Worm (Caenorhabditis elegans) whole organism, L1 larva: ENCODE results near the gene gsnl-1.

Experiments used
- C16A3.4 ChIP-seq: fragments of 150-350 bp; optimal IDR thresholded peaks from 2 replicates; lab custom pipeline; 2014; ENCODE audit warnings: missing biosample characterization, missing genetic modification characterization
- C34B4.2 ChIP-seq: sonication (generic microtip); optimal IDR thresholded peaks from 2 replicates; lab custom pipeline; 2017; ENCODE audit warnings: mild to moderate bottlenecking, missing genetic modification characterization, missing compliant biosample characterization
- Y116A8C.19 ChIP-seq: sonication (generic microtip); optimal IDR thresholded peaks from 2 replicates; lab custom pipeline; 2016; ENCODE audit warnings: missing compliant biosample characterization, missing genetic modification characterization, borderline replicate concordance
- aha-1 ChIP-seq: fragments of 150-350 bp; optimal IDR thresholded peaks from 2 replicates; lab custom pipeline; 2014; ENCODE audit warnings: missing biosample characterization, missing genetic modification characterization
- alr-1 ChIP-seq: fragments of 200-800 bp; sonication (Bioruptor generic); optimal IDR thresholded peaks from 2 replicates; lab custom pipeline; 2018; ENCODE audit warnings: borderline replicate concordance, mild to moderate bottlenecking, missing genetic modification characterization, missing compliant biosample characterization
- aly-2 ChIP-seq: fragments of 150-350 bp; optimal IDR thresholded peaks from 2 replicates; lab custom pipeline; 2014; ENCODE audit warnings: missing biosample characterization, missing genetic modification characterization
- ama-1 ChIP-seq: fragments of 150-350 bp; optimal IDR thresholded peaks from 2 replicates; lab custom pipeline; 2014
- blmp-1 ChIP-seq: fragments of 150-350 bp; optimal IDR thresholded peaks from 2 replicates; lab custom pipeline; 2014; ENCODE audit warnings: missing biosample characterization, missing genetic modification characterization
- ceh-88 ChIP-seq: fragments of 200-800 bp; sonication (Bioruptor generic); IDR thresholded peaks from 2 replicates; pipeline ENCODE4 v1.3.6; 2022; ENCODE audit warnings: missing genetic modification characterization, missing compliant biosample characterization
- dpl-1 ChIP-seq, 3 experiments: fragments of 150-350 bp in 2 of 3; sonication (generic microtip) in 1 of 3; optimal IDR thresholded peaks; 2 replicates each; lab custom pipeline; 2014 to 2017; ENCODE audit warnings: missing biosample characterization in 3 of 3, missing genetic modification characterization in 3 of 3, missing genetic modification reagents in 3 of 3
- efl-1 ChIP-seq, 4 experiments: fragments of 150-350 bp; optimal IDR thresholded peaks in 3 of 4; peaks in 1 of 4; 1 replicate in 1 of 4; 2 replicates in 3 of 4; lab custom pipeline; 2014; ENCODE audit warnings: missing biosample characterization in 2 of 4, missing genetic modification characterization in 2 of 4, missing genetic modification reagents in 2 of 4
- efl-3 ChIP-seq: fragments of 200-800 bp; sonication (Bioruptor generic); optimal IDR thresholded peaks from 2 replicates; lab custom pipeline; 2018; ENCODE audit warnings: mild to moderate bottlenecking, missing genetic modification characterization, missing compliant biosample characterization
- egl-27 ChIP-seq, 2 experiments: fragments of 150-350 bp in 1 of 2; sonication (generic microtip); optimal IDR thresholded peaks; 3 replicates each; lab custom pipeline; 2017 to 2018; ENCODE audit warnings: missing biosample characterization in 2 of 2, missing genetic modification characterization in 2 of 2, missing genetic modification reagents in 2 of 2
- elt-2 ChIP-seq: sonication (generic microtip); optimal IDR thresholded peaks from 2 replicates; lab custom pipeline; 2016; ENCODE audit warnings: missing genetic modification characterization, mild to moderate bottlenecking, inconsistent platforms, missing compliant biosample characterization, missing genetic modification reagents
- elt-3 ChIP-seq, 6 experiments: fragments of 150-350 bp in 1 of 6; sonication (generic microtip); optimal IDR thresholded peaks; 2 replicates each; lab custom pipeline; 2017 to 2018; ENCODE audit warnings: missing biosample characterization in 6 of 6, missing genetic modification characterization in 6 of 6, inconsistent platforms in 1 of 6
- ets-5 ChIP-seq: fragments of 200-800 bp; sonication (Bioruptor generic); IDR thresholded peaks from 2 replicates; pipeline ENCODE4 v1.3.6; 2022; ENCODE audit warnings: missing genetic modification characterization, missing compliant biosample characterization
- fkh-8 ChIP-seq: sonication (generic microtip); optimal IDR thresholded peaks from 2 replicates; lab custom pipeline; 2016; ENCODE audit warnings: mild to moderate bottlenecking, missing genetic modification characterization, missing compliant biosample characterization
- grh-1 ChIP-seq: fragments of 200-800 bp; sonication (Bioruptor generic); IDR thresholded peaks from 2 replicates; pipeline ENCODE4 v1.3.6; 2022; ENCODE audit warnings: missing genetic modification reagents, missing genetic modification characterization, missing compliant biosample characterization
- hpl-2 ChIP-seq: fragments of 150-350 bp; optimal IDR thresholded peaks from 2 replicates; lab custom pipeline; 2014; ENCODE audit warnings: missing biosample characterization, missing genetic modification reagents, missing genetic modification characterization
- irx-1 ChIP-seq: sonication (generic microtip); optimal IDR thresholded peaks from 2 replicates; lab custom pipeline; 2016; ENCODE audit warnings: missing genetic modification characterization, missing compliant biosample characterization
- isw-1 ChIP-seq: fragments of 200-800 bp; sonication (Bioruptor generic); IDR thresholded peaks from 2 replicates; pipeline ENCODE4 v1.3.6; 2022; ENCODE audit warnings: missing genetic modification characterization, missing compliant biosample characterization
- lin-13 ChIP-seq: fragments of 150-350 bp; optimal IDR thresholded peaks from 2 replicates; lab custom pipeline; 2014; ENCODE audit warnings: missing biosample characterization, missing genetic modification reagents, missing genetic modification characterization
- lin-14 ChIP-seq: fragments of 200-800 bp; sonication (Bioruptor generic); optimal IDR thresholded peaks from 2 replicates; lab custom pipeline; 2018; ENCODE audit warnings: mild to moderate bottlenecking, missing genetic modification characterization, moderate library complexity, missing compliant biosample characterization
- lin-15B ChIP-seq: fragments of 150-350 bp; sonication (generic microtip); optimal IDR thresholded peaks from 3 replicates; lab custom pipeline; 2014; ENCODE audit warnings: missing biosample characterization, missing genetic modification characterization
- lin-35 ChIP-seq, 2 experiments: fragments of 150-350 bp; optimal IDR thresholded peaks; 2 replicates each; lab custom pipeline; 2014; ENCODE audit warnings: missing biosample characterization in 2 of 2, missing genetic modification characterization in 2 of 2, missing genetic modification reagents in 2 of 2
- lir-3 ChIP-seq: sonication (generic microtip); optimal IDR thresholded peaks from 2 replicates; lab custom pipeline; 2016; ENCODE audit warnings: mild to moderate bottlenecking, missing genetic modification characterization, moderate library complexity, missing compliant biosample characterization; ENCODE audit not compliant: poor library complexity
- lsy-2 ChIP-seq, 2 experiments: fragments of 150-350 bp; optimal IDR thresholded peaks; 2 replicates each; lab custom pipeline; 2014; ENCODE audit warnings: missing biosample characterization in 2 of 2, missing genetic modification characterization in 2 of 2
- mab-9 ChIP-seq: fragments of 200-800 bp; sonication (Bioruptor generic); IDR thresholded peaks from 2 replicates; pipeline ENCODE4 v1.3.6; 2022; ENCODE audit warnings: missing genetic modification reagents, missing genetic modification characterization, missing compliant biosample characterization
- mdl-1 ChIP-seq, 2 experiments: fragments of 150-350 bp; optimal IDR thresholded peaks; 2 replicates each; lab custom pipeline; 2014 to 2017; ENCODE audit warnings: missing biosample characterization in 2 of 2, missing genetic modification characterization in 2 of 2, inconsistent platforms in 1 of 2
- mep-1 ChIP-seq: fragments of 150-350 bp; optimal IDR thresholded peaks from 2 replicates; lab custom pipeline; 2014; ENCODE audit warnings: missing biosample characterization, missing genetic modification characterization
- nhr-19 ChIP-seq: fragments of 200-800 bp; sonication (Bioruptor generic); conservative IDR thresholded peaks from 2 replicates; pipeline ENCODE4 v1.3.6; 2022; ENCODE audit warnings: missing genetic modification characterization, missing compliant biosample characterization
- nhr-20 ChIP-seq: sonication (generic microtip); optimal IDR thresholded peaks from 2 replicates; lab custom pipeline; 2016; ENCODE audit warnings: mild to moderate bottlenecking, missing genetic modification characterization, missing compliant biosample characterization
- nhr-237 ChIP-seq: fragments of 150-350 bp; optimal IDR thresholded peaks from 2 replicates; lab custom pipeline; 2014; ENCODE audit warnings: missing biosample characterization, missing genetic modification characterization
- nhr-47 ChIP-seq: sonication (generic microtip); optimal IDR thresholded peaks from 2 replicates; lab custom pipeline; 2016; ENCODE audit warnings: mild to moderate bottlenecking, missing genetic modification characterization, moderate library complexity, missing compliant biosample characterization
- nhr-71 ChIP-seq: sonication (generic microtip); optimal IDR thresholded peaks from 2 replicates; lab custom pipeline; 2016; ENCODE audit warnings: mild to moderate bottlenecking, missing genetic modification characterization, moderate library complexity, missing compliant biosample characterization
- nhr-85 ChIP-seq: sonication (generic microtip); peaks from one replicate; lab custom pipeline; 2016; ENCODE audit warnings: missing genetic modification characterization, inconsistent platforms, missing compliant biosample characterization
- nhr-90 ChIP-seq: sonication (generic microtip); optimal IDR thresholded peaks from 2 replicates; lab custom pipeline; 2016; ENCODE audit warnings: mild to moderate bottlenecking, missing genetic modification characterization, missing compliant biosample characterization; ENCODE audit not compliant: poor library complexity
- pax-3 ChIP-seq: fragments of 200-800 bp; sonication (Bioruptor generic); optimal IDR thresholded peaks from 2 replicates; lab custom pipeline; 2018; ENCODE audit warnings: mild to moderate bottlenecking, missing genetic modification characterization, moderate library complexity, missing compliant biosample characterization
- pqm-1 ChIP-seq: sonication (generic microtip); optimal IDR thresholded peaks from 3 replicates; lab custom pipeline; 2017; ENCODE audit warnings: missing biosample characterization, missing genetic modification characterization
- snu-23 ChIP-seq: sonication (generic microtip); optimal IDR thresholded peaks from 2 replicates; lab custom pipeline; 2016; ENCODE audit warnings: missing genetic modification characterization, missing compliant biosample characterization
- sox-4 ChIP-seq: sonication (generic microtip); optimal IDR thresholded peaks from 2 replicates; lab custom pipeline; 2016; ENCODE audit warnings: missing genetic modification characterization, missing compliant biosample characterization
- swsn-7 ChIP-seq: sonication (generic microtip); optimal IDR thresholded peaks from 2 replicates; lab custom pipeline; 2016; ENCODE audit warnings: missing genetic modification characterization, missing compliant biosample characterization
- tbx-2 ChIP-seq: sonication (generic microtip); optimal IDR thresholded peaks from 2 replicates; lab custom pipeline; 2016; ENCODE audit warnings: missing genetic modification characterization, missing compliant biosample characterization
- tlp-1 ChIP-seq: fragments of 150-350 bp; optimal IDR thresholded peaks from 2 replicates; lab custom pipeline; 2014; ENCODE audit warnings: missing biosample characterization, missing genetic modification characterization
- unc-130 ChIP-seq: fragments of 150-350 bp; optimal IDR thresholded peaks from 2 replicates; lab custom pipeline; 2017; ENCODE audit warnings: missing biosample characterization, missing genetic modification characterization, inconsistent platforms
- unc-30 ChIP-seq: sonication (generic microtip); optimal IDR thresholded peaks from 2 replicates; lab custom pipeline; 2017; ENCODE audit warnings: missing biosample characterization, missing genetic modification characterization
- unc-86 ChIP-seq: sonication (generic microtip); optimal IDR thresholded peaks from 2 replicates; lab custom pipeline; 2016; ENCODE audit warnings: missing genetic modification characterization, missing compliant biosample characterization
- vab-15 ChIP-seq: sonication (generic microtip); optimal IDR thresholded peaks from 2 replicates; lab custom pipeline; 2017; ENCODE audit warnings: missing genotype, mild to moderate bottlenecking, missing genetic modification characterization, missing compliant biosample characterization
- xbp-1 ChIP-seq: sonication (generic microtip); optimal IDR thresholded peaks from 2 replicates; lab custom pipeline; 2016; ENCODE audit warnings: missing genetic modification characterization, missing compliant biosample characterization
- zag-1 ChIP-seq: fragments of 150-350 bp; optimal IDR thresholded peaks from 2 replicates; lab custom pipeline; 2014; ENCODE audit warnings: missing biosample characterization, missing genetic modification characterization
- zip-4 ChIP-seq: fragments of 200-800 bp; sonication (Bioruptor generic); optimal IDR thresholded peaks from 2 replicates; lab custom pipeline; 2018; ENCODE audit warnings: mild to moderate bottlenecking, missing genetic modification characterization, moderate library complexity, missing compliant biosample characterization

Gene gsnl-1

ce11 chrV:9516280-9516679, 19.4 kb downstream of the gsnl-1 start:
- TF ChIP-seq isw-1 (GFP tag; lab: Robert Waterston, UW) (no peak), efl-3 (GFP tag; lab: Kevin White, UChicago) (no peak), C16A3.4 (tag; lab: Kevin White, UChicago) (peak; percentile 70), unc-130 (tag; lab: Kevin White, UChicago) (peak; percentile 93), lin-15B (no peak), tbx-2 (tag; lab: Kevin White, UChicago) (peak; percentile 78), ceh-88 (GFP tag; lab: Robert Waterston, UW) (0 out of 2 replicates have a peak, but pooled peaks have one; percentile 35), ama-1 (lab: Kevin White, UChicago) (peak; percentile 41), nhr-85 (tag; lab: Kevin White, UChicago) (peak; percentile 97), vab-15 (tag; lab: Kevin White, UChicago) (peak; percentile 23), nhr-237 (no peak), lin-35 (GFP tag; optimal IDR thresholded peaks at IDR 0.05; lab: Kevin White, UChicago) (peak in 1 of 2 experiments; percentile 86), aha-1 (no peak), irx-1 (tag; lab: Kevin White, UChicago) (peak; percentile 34), zip-4 (GFP tag; lab: Kevin White, UChicago) (no peak), nhr-47 (tag; lab: Kevin White, UChicago) (peak; percentile 69), xbp-1 (tag; lab: Kevin White, UChicago) (peak; percentile 32), snu-23 (GFP tag; lab: Kevin White, UChicago) (peak; percentile 79), aly-2 (tag; lab: Kevin White, UChicago) (no peak), pax-3 (tag; lab: Kevin White, UChicago) (no peak), dpl-1 (GFP tag; optimal IDR thresholded peaks at IDR 0.05; lab: Kevin White, UChicago) (peak in 1 of 3 experiments; percentile 58), C34B4.2 (tag; lab: Kevin White, UChicago) (no peak), lin-13 (GFP tag; lab: Kevin White, UChicago) (peak; percentile 36), nhr-19 (GFP tag; lab: Robert Waterston, UW) (peak; percentile 95), elt-2 (tag; lab: Kevin White, UChicago) (peak; percentile 78), unc-86 (tag; lab: Kevin White, UChicago) (no peak), nhr-20 (tag; lab: Kevin White, UChicago) (peak; percentile 94), zag-1 (tag; lab: Kevin White, UChicago) (no peak), mdl-1 (tag; optimal IDR thresholded peaks at IDR 0.05; lab: Kevin White, UChicago) (peak in 1 of 2 experiments; percentile 85), efl-1 (optimal IDR thresholded peaks at IDR 0.05; lab: Kevin White, UChicago) (peak in 1 of 2 experiments; percentile 21), efl-1 (GFP tag; optimal IDR thresholded peaks at IDR 0.05 in 1 of 2; lab: Kevin White, UChicago) (peak in 1 of 2 experiments; percentile 90), unc-30 (tag; lab: Kevin White, UChicago) (no peak), egl-27 (tag; optimal IDR thresholded peaks at IDR 0.05; lab: Kevin White, UChicago) (no peak), mep-1 (peak; percentile 56), alr-1 (no peak), grh-1 (GFP tag; lab: Robert Waterston, UW) (peak; percentile 53; the same call in 1 of the 2 replicates), fkh-8 (tag; lab: Kevin White, UChicago) (no peak), mab-9 (GFP tag; lab: Robert Waterston, UW) (peak; percentile 48; the same call in 1 of the 2 replicates), hpl-2 (GFP tag; lab: Kevin White, UChicago) (peak; percentile 77), pqm-1 (tag; lab: Kevin White, UChicago) (no peak), lin-14 (GFP tag; lab: Kevin White, UChicago) (peak; percentile 85), lir-3 (tag; lab: Kevin White, UChicago) (peak; percentile 39), Y116A8C.19 (tag; lab: Kevin White, UChicago) (no peak), swsn-7 (tag; lab: Kevin White, UChicago) (no peak), sox-4 (peak; percentile 17), elt-3 (tag; optimal IDR thresholded peaks at IDR 0.05; lab: Kevin White, UChicago) (peak; percentile 33 to 100 (median 90)), tlp-1 (tag; lab: Kevin White, UChicago) (no peak), nhr-90 (tag; lab: Kevin White, UChicago) (peak; percentile 87), ets-5 (GFP tag; lab: Robert Waterston, UW) (no peak), blmp-1 (peak; percentile 85), nhr-71 (peak; percentile 89), lsy-2 (tag; optimal IDR thresholded peaks at IDR 0.05; lab: Kevin White, UChicago) (peak; percentile 15 to 60)
